Fruit fly (Drosophila melanogaster) whole organism, adult: ENCODE results near the gene CG10418.

Experiments used
- CG14711 ChIP-seq: fragments of 200-800 bp; sonication (Bioruptor generic); optimal IDR thresholded peaks from 2 replicates; lab custom pipeline; 2018; ENCODE audit warnings: missing biosample characterization, mild to moderate bottlenecking, missing genetic modification characterization, moderate library complexity
- CG7101 ChIP-seq: fragments of 200-800 bp; sonication (Bioruptor generic); optimal IDR thresholded peaks from 2 replicates; lab custom pipeline; 2018; ENCODE audit warnings: missing biosample characterization, mild to moderate bottlenecking, missing genetic modification characterization, moderate library complexity
- Clk ChIP-seq: fragments of 200-800 bp; sonication (Bioruptor generic); optimal IDR thresholded peaks from 2 replicates; lab custom pipeline; 2017; ENCODE audit warnings: missing biosample characterization, missing genetic modification characterization
- Hr96 ChIP-seq: fragments of 200-800 bp; sonication (Bioruptor generic); optimal IDR thresholded peaks from 2 replicates; lab custom pipeline; 2016; ENCODE audit warnings: missing biosample characterization, missing genetic modification characterization
- Mnt ChIP-seq: fragments of 200-800 bp; sonication (Bioruptor generic); optimal IDR thresholded peaks from 2 replicates; lab custom pipeline; 2016; ENCODE audit warnings: missing biosample characterization, mild to moderate bottlenecking, missing genetic modification characterization
- bab1 ChIP-seq: fragments of 200-800 bp; sonication (Bioruptor generic); optimal IDR thresholded peaks from 3 replicates; lab custom pipeline; 2019; ENCODE audit warnings: missing biosample characterization, mild to moderate bottlenecking, missing genetic modification characterization, moderate library complexity
- cnc ChIP-seq, 2 experiments: fragments of >200 bp; optimal IDR thresholded peaks; 2 replicates each; lab custom pipeline; 2017
- kay ChIP-seq: fragments of 200-800 bp; sonication (Bioruptor generic); peaks from one replicate; lab custom pipeline; 2016; ENCODE audit warnings: missing biosample characterization, missing genetic modification characterization, borderline replicate concordance
- pad ChIP-seq: fragments of 200-800 bp; sonication (Bioruptor generic); optimal IDR thresholded peaks from 3 replicates; lab custom pipeline; 2017; ENCODE audit warnings: missing biosample characterization, missing genetic modification characterization, mild to moderate bottlenecking, moderate library complexity, missing genetic modification reagents
- toe ChIP-seq: fragments of 200-800 bp; sonication (Bioruptor generic); optimal IDR thresholded peaks from 2 replicates; lab custom pipeline; 2016; ENCODE audit warnings: missing biosample characterization, missing genetic modification characterization

- no peak for TF ChIP-seq Hr96 (GFP tag; lab: Kevin White, UChicago)
- TF ChIP-seq toe (GFP tag; lab: Kevin White, UChicago), result no peak
- no peak for TF ChIP-seq cnc (optimal IDR thresholded peaks at IDR 0.05; lab: Kevin White, UChicago)
- no peak for TF ChIP-seq Mnt (GFP tag; lab: Kevin White, UChicago)
- no peak for TF ChIP-seq kay (GFP tag; lab: Kevin White, UChicago)
- no peak for TF ChIP-seq CG7101 (tag; lab: Kevin White, UChicago)
- no peak for TF ChIP-seq Clk (GFP tag; lab: Kevin White, UChicago)
- no peak for TF ChIP-seq pad (GFP tag; lab: Kevin White, UChicago)
- no peak for TF ChIP-seq CG14711 (tag; lab: Kevin White, UChicago)
- no peak for TF ChIP-seq bab1 (GFP tag; lab: Kevin White, UChicago)
Measured at dm6 chr3L:12350307-12350706, 13.8 kb downstream of the CG10418 start.
